Fruit fly (Drosophila melanogaster) whole organism, adult: ENCODE data around the gene CG33939.

ENCODE experiments used
- CG12768 ChIP-seq: fragments of 200-800 bp; sonication (Bioruptor generic); optimal IDR thresholded peaks from 2 replicates; lab custom pipeline; 2017; ENCODE audit warnings: missing biosample characterization, missing genetic modification characterization, mild to moderate bottlenecking, moderate library complexity, missing genetic modification reagents
- CG5204 ChIP-seq: fragments of 200-800 bp; sonication (Bioruptor generic); optimal IDR thresholded peaks from 2 replicates; lab custom pipeline; 2016; ENCODE audit warnings: missing biosample characterization, missing genetic modification characterization
- CG7045 ChIP-seq: fragments of 200-800 bp; sonication (Bioruptor generic); optimal IDR thresholded peaks from 2 replicates; lab custom pipeline; 2017; ENCODE audit warnings: missing biosample characterization, mild to moderate bottlenecking, missing genetic modification characterization
- CG7101 ChIP-seq: fragments of 200-800 bp; sonication (Bioruptor generic); optimal IDR thresholded peaks from 2 replicates; lab custom pipeline; 2018; ENCODE audit warnings: missing biosample characterization, mild to moderate bottlenecking, missing genetic modification characterization, moderate library complexity
- Crg-1 ChIP-seq: fragments of 200-800 bp; sonication (Bioruptor generic); optimal IDR thresholded peaks from 2 replicates; lab custom pipeline; 2016; ENCODE audit warnings: missing biosample characterization, missing genetic modification characterization
- Hr96 ChIP-seq: fragments of 200-800 bp; sonication (Bioruptor generic); optimal IDR thresholded peaks from 2 replicates; lab custom pipeline; 2016; ENCODE audit warnings: missing biosample characterization, missing genetic modification characterization
- Mnt ChIP-seq: fragments of 200-800 bp; sonication (Bioruptor generic); optimal IDR thresholded peaks from 2 replicates; lab custom pipeline; 2016; ENCODE audit warnings: missing biosample characterization, mild to moderate bottlenecking, missing genetic modification characterization
- cic ChIP-seq: fragments of 200-800 bp; sonication (Bioruptor generic); optimal IDR thresholded peaks from 2 replicates; lab custom pipeline; 2017; ENCODE audit warnings: missing biosample characterization, mild to moderate bottlenecking, missing genetic modification characterization, moderate library complexity
- kay ChIP-seq: fragments of 200-800 bp; sonication (Bioruptor generic); peaks from one replicate; lab custom pipeline; 2016; ENCODE audit warnings: missing biosample characterization, missing genetic modification characterization, borderline replicate concordance
- pad ChIP-seq: fragments of 200-800 bp; sonication (Bioruptor generic); optimal IDR thresholded peaks from 3 replicates; lab custom pipeline; 2017; ENCODE audit warnings: missing biosample characterization, missing genetic modification characterization, mild to moderate bottlenecking, moderate library complexity, missing genetic modification reagents
- tj ChIP-seq: fragments of 200-800 bp; sonication (Bioruptor generic); optimal IDR thresholded peaks from 3 replicates; lab custom pipeline; 2017; ENCODE audit warnings: missing biosample characterization, mild to moderate bottlenecking, missing genetic modification characterization, moderate library complexity
- toe ChIP-seq: fragments of 200-800 bp; sonication (Bioruptor generic); optimal IDR thresholded peaks from 2 replicates; lab custom pipeline; 2016; ENCODE audit warnings: missing biosample characterization, missing genetic modification characterization

DNA sequence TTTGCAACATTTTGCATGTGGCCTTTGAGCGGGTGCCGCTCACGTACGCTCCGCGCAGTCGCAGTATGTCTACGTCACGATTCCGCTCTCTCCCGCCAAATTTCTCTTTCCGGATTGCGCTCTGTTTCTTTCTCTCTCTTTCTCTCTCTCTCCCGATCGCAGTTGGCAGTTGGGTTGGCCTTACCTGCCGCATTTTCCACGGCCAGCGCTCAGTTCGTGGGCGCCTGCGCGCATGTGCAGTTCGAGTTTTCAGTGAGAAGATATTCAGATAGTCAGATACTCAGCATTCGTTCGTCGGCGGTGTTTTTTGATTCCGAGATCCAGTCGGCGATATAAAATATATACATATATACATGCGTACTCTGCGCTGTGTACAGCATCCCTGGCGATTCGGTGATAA lies 45.7 kb upstream of the CG33939 start, which contains the start of gene CG7884:
- TF ChIP-seq CG12768 (GFP tag; lab: Kevin White, UChicago) (no peak), pad (GFP tag; lab: Kevin White, UChicago) (no peak), tj (GFP tag; lab: Kevin White, UChicago) (no peak), Mnt (no peak), Crg-1 (GFP tag; lab: Kevin White, UChicago) (no peak), CG7045 (no peak), CG5204 (GFP tag; lab: Kevin White, UChicago) (no peak), kay (no peak), CG7101 (no peak), cic (GFP tag; lab: Kevin White, UChicago) (no peak), Hr96 (GFP tag; lab: Kevin White, UChicago) (no peak), toe (GFP tag; lab: Kevin White, UChicago) (no peak)
